Worm (Caenorhabditis elegans) whole organism, L1 larva: Measurements from ENCODE around the gene C27A2.8.

Source experiments
- elt-2 ChIP-seq: sonication (generic microtip); optimal IDR thresholded peaks from 2 replicates; lab custom pipeline; 2016; ENCODE audit warnings: missing genetic modification characterization, mild to moderate bottlenecking, inconsistent platforms, missing compliant biosample characterization, missing genetic modification reagents
- fkh-10 ChIP-seq: sonication (generic microtip); optimal IDR thresholded peaks from 2 replicates; lab custom pipeline; 2017; ENCODE audit warnings: missing biosample characterization, missing genetic modification reagents, missing genetic modification characterization
- lin-35 ChIP-seq, 2 experiments: fragments of 150-350 bp; optimal IDR thresholded peaks; 2 replicates each; lab custom pipeline; 2014; ENCODE audit warnings: missing biosample characterization in 2 of 2, missing genetic modification characterization in 2 of 2, missing genetic modification reagents in 2 of 2
- lin-39 ChIP-seq: fragments of 150-350 bp; optimal IDR thresholded peaks from 2 replicates; lab custom pipeline; 2014; ENCODE audit warnings: missing biosample characterization, missing genetic modification reagents, missing genetic modification characterization
- mdl-1 ChIP-seq, 2 experiments: fragments of 150-350 bp; optimal IDR thresholded peaks; 2 replicates each; lab custom pipeline; 2014 to 2017; ENCODE audit warnings: missing biosample characterization in 2 of 2, missing genetic modification characterization in 2 of 2, inconsistent platforms in 1 of 2
- nhr-237 ChIP-seq: fragments of 150-350 bp; optimal IDR thresholded peaks from 2 replicates; lab custom pipeline; 2014; ENCODE audit warnings: missing biosample characterization, missing genetic modification characterization
- nhr-76 ChIP-seq: sonication (generic microtip); optimal IDR thresholded peaks from 2 replicates; lab custom pipeline; 2017; ENCODE audit warnings: missing biosample characterization, missing genetic modification characterization
- nhr-77 ChIP-seq: fragments of 150-350 bp; optimal IDR thresholded peaks from 2 replicates; lab custom pipeline; 2014; ENCODE audit warnings: missing biosample characterization, missing genetic modification characterization
- pag-3 ChIP-seq: sonication (generic microtip); optimal IDR thresholded peaks from 2 replicates; lab custom pipeline; 2017; ENCODE audit warnings: missing genetic modification characterization, mild to moderate bottlenecking, missing compliant biosample characterization, antibody characterized with exemption, borderline replicate concordance; ENCODE audit not compliant: insufficient read depth
- pqm-1 ChIP-seq: sonication (generic microtip); optimal IDR thresholded peaks from 3 replicates; lab custom pipeline; 2017; ENCODE audit warnings: missing biosample characterization, missing genetic modification characterization
- zip-4 ChIP-seq: fragments of 200-800 bp; sonication (Bioruptor generic); optimal IDR thresholded peaks from 2 replicates; lab custom pipeline; 2018; ENCODE audit warnings: mild to moderate bottlenecking, missing genetic modification characterization, moderate library complexity, missing compliant biosample characterization

ce11 chrII:5099649-5100048, 31.8 kb upstream of the C27A2.8 start, which contains the start of gene C04G6.6:
- TF ChIP-seq nhr-237 (tag; lab: Kevin White, UChicago): no peak
- no peak for TF ChIP-seq fkh-10 (GFP tag; lab: Kevin White, UChicago)
- no peak for TF ChIP-seq lin-39
- TF ChIP-seq nhr-77: no peak
- TF ChIP-seq mdl-1 (tag; optimal IDR thresholded peaks at IDR 0.05; lab: Kevin White, UChicago): no peak
- no peak for TF ChIP-seq lin-35 (GFP tag; optimal IDR thresholded peaks at IDR 0.05; lab: Kevin White, UChicago)
- TF ChIP-seq elt-2 (tag; lab: Kevin White, UChicago): no peak
- TF ChIP-seq pqm-1 (tag; lab: Kevin White, UChicago): no peak
- TF ChIP-seq zip-4 (GFP tag; lab: Kevin White, UChicago): no peak
- TF ChIP-seq pag-3: no peak
- TF ChIP-seq nhr-76 (tag; lab: Kevin White, UChicago): no peak
